Worm (Caenorhabditis elegans) whole organism, midembryonic: ENCODE measurements around the gene C16C8.19.

Source experiments
- T22C8.4 ChIP-seq: fragments of 200-800 bp; sonication (Bioruptor generic); IDR thresholded peaks from 2 replicates; pipeline ENCODE4 v1.3.6; 2022; ENCODE audit warnings: missing genetic modification characterization, missing compliant biosample characterization
- cog-1 ChIP-seq: sonication (generic microtip); optimal IDR thresholded peaks from 2 replicates; lab custom pipeline; 2016; ENCODE audit warnings: missing genetic modification characterization, missing compliant biosample characterization
- flt-1 ChIP-seq: fragments of 200-800 bp; sonication (Bioruptor generic); IDR thresholded peaks from 2 replicates; pipeline ENCODE4 v1.3.6; 2022; ENCODE audit warnings: missing genetic modification characterization, missing compliant biosample characterization
- klf-2 ChIP-seq: fragments of 200-800 bp; sonication (Bioruptor generic); conservative IDR thresholded peaks from 2 replicates; pipeline ENCODE4 v1.3.6; 2022; ENCODE audit warnings: missing genetic modification reagents, missing genetic modification characterization, missing compliant biosample characterization
- med-1 ChIP-seq: sonication (generic microtip); optimal IDR thresholded peaks from 2 replicates; lab custom pipeline; 2017; ENCODE audit warnings: missing genetic modification characterization, mild to moderate bottlenecking, missing compliant biosample characterization, antibody characterized with exemption, missing genetic modification reagents; ENCODE audit not compliant: insufficient read depth
- ref-1 ChIP-seq: fragments of 200-800 bp; sonication (Bioruptor generic); conservative IDR thresholded peaks from 2 replicates; pipeline ENCODE4 v1.3.6; 2022; ENCODE audit warnings: missing genetic modification reagents, missing genetic modification characterization, missing compliant biosample characterization
- tab-1 ChIP-seq: fragments of 200-800 bp; sonication (Bioruptor generic); IDR thresholded peaks from 2 replicates; pipeline ENCODE4 v1.3.6; 2022; ENCODE audit warnings: missing genetic modification characterization, missing compliant biosample characterization
- ztf-23 ChIP-seq: fragments of 200-800 bp; sonication (Bioruptor generic); IDR thresholded peaks from 2 replicates; pipeline ENCODE4 v1.3.6; 2022; ENCODE audit warnings: missing genetic modification reagents, missing genetic modification characterization, missing compliant biosample characterization
- ztf-29 ChIP-seq: fragments of 200-800 bp; sonication (Bioruptor generic); IDR thresholded peaks from 2 replicates; pipeline ENCODE4 v1.3.6; 2022; ENCODE audit warnings: missing genetic modification reagents, missing genetic modification characterization, missing compliant biosample characterization

The C16C8.19 gene

ce11 chrII:3438280-3438679 lies 20.0 kb upstream of the C16C8.19 start:
- TF ChIP-seq ztf-23 (GFP tag; lab: Robert Waterston, UW) (no peak), med-1 (GFP tag; lab: Kevin White, UChicago) (no peak)

DNA sequence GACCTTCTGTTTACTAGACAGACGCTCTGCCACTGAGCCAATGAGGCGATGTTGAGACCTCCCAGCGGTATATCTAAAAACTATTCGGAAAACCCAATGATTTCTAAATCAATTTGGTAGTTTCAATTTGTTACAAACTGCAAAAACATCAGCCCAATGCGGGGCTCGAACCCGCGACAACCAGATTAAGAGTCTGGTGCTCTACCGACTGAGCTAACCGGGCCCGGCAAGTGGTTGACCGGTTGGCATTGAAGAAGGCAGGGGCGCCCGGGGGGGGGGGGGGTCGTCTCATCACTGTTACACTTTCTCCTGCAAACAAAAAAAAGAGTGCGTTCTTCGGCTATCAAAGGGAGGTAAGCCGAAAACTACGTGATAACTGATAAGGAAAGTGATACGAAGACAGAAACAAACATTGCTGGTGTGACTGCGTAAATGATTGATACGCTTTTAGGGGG lies 19.0 kb upstream of the C16C8.19 start:
- TF ChIP-seq cog-1 (tag; lab: Kevin White, UChicago), result peak; percentile 14
- peak; percentile 84 for TF ChIP-seq tab-1 (GFP tag; lab: Robert Waterston, UW)
- peak; percentile 46; the same call in 1 of the 2 replicates for TF ChIP-seq ref-1 (GFP tag; lab: Robert Waterston, UW)
- TF ChIP-seq ztf-29 (GFP tag; lab: Robert Waterston, UW), result 0 out of 2 replicates have a peak, but pooled peaks have one; percentile 35
- TF ChIP-seq med-1 (GFP tag; lab: Kevin White, UChicago), result no peak
- peak; percentile 62; the same call in 1 of the 2 replicates for TF ChIP-seq T22C8.4 (GFP tag; lab: Robert Waterston, UW)
- TF ChIP-seq ztf-23 (GFP tag; lab: Robert Waterston, UW), result peak; percentile 72
- TF ChIP-seq flt-1 (GFP tag; lab: Robert Waterston, UW), result peak; percentile 85
- TF ChIP-seq klf-2 (GFP tag; lab: Robert Waterston, UW), result no peak

- no peak for TF ChIP-seq flt-1 (GFP tag; lab: Robert Waterston, UW)
- no peak for TF ChIP-seq med-1 (GFP tag; lab: Kevin White, UChicago)
- no peak for TF ChIP-seq cog-1 (tag; lab: Kevin White, UChicago)
- TF ChIP-seq ref-1 (GFP tag; lab: Robert Waterston, UW), result no peak
- no peak for TF ChIP-seq T22C8.4 (GFP tag; lab: Robert Waterston, UW)
- no peak for TF ChIP-seq ztf-29 (GFP tag; lab: Robert Waterston, UW)
- TF ChIP-seq ztf-23 (GFP tag; lab: Robert Waterston, UW), result no peak
- no peak for TF ChIP-seq klf-2 (GFP tag; lab: Robert Waterston, UW)
- TF ChIP-seq tab-1 (GFP tag; lab: Robert Waterston, UW), result no peak
Measured at ce11 chrII:3439842-3440640, 18.2 kb upstream of the C16C8.19 start.

DNA sequence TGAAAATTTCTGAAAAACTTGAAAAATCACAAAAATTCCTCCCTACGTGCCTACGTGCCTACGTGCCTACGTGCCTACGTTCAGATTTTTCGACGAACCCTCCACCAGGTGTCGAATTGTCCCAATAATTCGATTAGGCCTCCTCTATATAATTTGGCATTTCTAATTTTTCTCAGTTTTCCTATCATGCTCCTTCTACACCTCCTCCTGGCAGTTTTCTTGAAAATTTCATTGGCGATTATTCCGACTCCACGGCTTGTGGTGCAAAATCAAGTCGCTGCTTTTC lies 17.7 kb upstream of the C16C8.19 start, which contains the start of gene C16C8.17:
Gene C16C8.17, plus strand, starts transcription at position 187 of the 286 bp plus-strand sequence.
- no peak for TF ChIP-seq tab-1 (GFP tag; lab: Robert Waterston, UW)
- TF ChIP-seq flt-1 (GFP tag; lab: Robert Waterston, UW), result no peak
- TF ChIP-seq ref-1 (GFP tag; lab: Robert Waterston, UW), result no peak
- no peak for TF ChIP-seq klf-2 (GFP tag; lab: Robert Waterston, UW)
- no peak for TF ChIP-seq ztf-29 (GFP tag; lab: Robert Waterston, UW)
- TF ChIP-seq med-1 (GFP tag; lab: Kevin White, UChicago), result no peak
- no peak for TF ChIP-seq T22C8.4 (GFP tag; lab: Robert Waterston, UW)
- TF ChIP-seq cog-1 (tag; lab: Kevin White, UChicago), result no peak

DNA sequence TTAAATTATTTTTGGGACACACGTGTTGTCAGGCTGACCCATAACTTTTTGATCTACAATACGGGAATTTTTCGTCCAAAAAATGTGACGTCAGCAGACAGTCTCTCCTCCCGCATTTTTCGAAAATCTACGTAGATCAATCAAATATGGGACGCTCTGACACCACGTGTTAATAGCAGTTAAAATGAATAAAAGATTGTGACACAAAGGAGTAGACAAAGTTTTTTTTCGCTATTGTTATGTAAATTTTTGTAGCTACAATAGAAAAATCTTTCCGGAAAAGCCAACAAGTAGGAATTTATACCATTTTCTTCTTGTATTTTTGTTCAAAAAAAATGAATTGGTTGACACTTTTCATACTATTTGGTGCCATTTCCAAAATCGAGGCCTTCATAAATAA lies 16.9 kb upstream of the C16C8.19 start, which contains the start of gene C16C8.27:
Gene C16C8.27, plus strand, starts transcription at position 301 of the 400 bp plus-strand sequence.
- no peak for TF ChIP-seq klf-2 (GFP tag; lab: Robert Waterston, UW)

ce11 chrII:3443154-3443553 lies 15.1 kb upstream of the C16C8.19 start, which contains the start of gene C16C8.22:
TSS of gene C16C8.22 (minus strand) at chrII:3443254.
- TF ChIP-seq ztf-23 (GFP tag; lab: Robert Waterston, UW) (no peak), med-1 (GFP tag; lab: Kevin White, UChicago) (no peak), cog-1 (tag; lab: Kevin White, UChicago) (no peak)

DNA sequence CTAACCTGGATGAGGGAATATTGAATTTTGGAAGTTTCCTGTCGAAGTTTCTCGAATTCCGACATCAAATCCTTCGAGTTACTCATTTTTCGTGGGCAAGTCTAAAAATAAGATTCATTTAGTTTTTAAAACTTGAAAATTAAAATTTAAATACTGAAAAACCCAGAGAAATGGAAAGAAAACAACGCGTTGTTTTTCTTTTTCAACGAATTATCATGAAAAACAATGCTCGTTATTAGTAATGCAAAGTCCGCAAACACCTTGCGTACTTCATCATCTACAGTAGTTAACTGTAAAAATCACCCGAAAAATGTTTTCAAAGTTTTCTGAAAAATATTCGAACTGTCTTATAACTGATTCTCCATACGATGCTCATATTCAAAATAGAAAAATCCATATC lies 14.0 kb upstream of the C16C8.19 start, which contains the start of gene C16C8.4:
Gene C16C8.4, minus strand, starts transcription at position 101 of the 400 bp plus-strand sequence.
- TF ChIP-seq flt-1 (GFP tag; lab: Robert Waterston, UW) (no peak), tab-1 (GFP tag; lab: Robert Waterston, UW) (no peak), ref-1 (GFP tag; lab: Robert Waterston, UW) (no peak), ztf-29 (GFP tag; lab: Robert Waterston, UW) (no peak), cog-1 (tag; lab: Kevin White, UChicago) (no peak), ztf-23 (GFP tag; lab: Robert Waterston, UW) (no peak)

- TF ChIP-seq med-1 (GFP tag; lab: Kevin White, UChicago), result no peak
Measured at ce11 chrII:3445285-3445806, 12.9 kb upstream of the C16C8.19 start, which contains the start of the genes C16C8.5 and C16C8.16. TSS of gene C16C8.5 (minus strand) at chrII:3445385. TSS of gene C16C8.16 (plus strand) at chrII:3445756.

DNA sequence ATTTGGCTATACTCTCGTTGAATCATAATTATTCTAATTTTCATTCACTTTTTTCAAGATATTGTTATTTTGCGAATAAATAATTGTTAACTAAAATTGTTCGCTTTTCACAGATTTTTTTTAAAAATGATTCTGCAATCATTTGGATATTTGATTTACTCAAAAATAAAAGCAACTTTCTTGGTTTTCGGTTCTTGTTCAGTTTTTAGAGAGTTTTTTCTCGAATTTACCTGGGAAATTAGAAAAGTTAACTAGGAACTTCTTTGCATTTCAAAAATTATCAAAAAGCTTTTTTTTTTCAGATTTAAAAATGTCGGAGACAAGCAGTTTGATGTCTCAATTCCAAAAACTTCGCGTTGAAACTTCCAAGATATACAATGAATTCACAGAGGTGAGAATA lies 11.6 kb upstream of the C16C8.19 start, which contains the start of the genes C16C8.20 and gldi-6:
Gene C16C8.20, plus strand, starts transcription at position 301 of the 400 bp plus-strand sequence.
Gene gldi-6, plus strand, starts transcription at position 301 of the 400 bp plus-strand sequence.
- no peak for TF ChIP-seq T22C8.4 (GFP tag; lab: Robert Waterston, UW)
- TF ChIP-seq tab-1 (GFP tag; lab: Robert Waterston, UW), result no peak
- TF ChIP-seq klf-2 (GFP tag; lab: Robert Waterston, UW), result no peak
- TF ChIP-seq cog-1 (tag; lab: Kevin White, UChicago), result no peak
- TF ChIP-seq ztf-29 (GFP tag; lab: Robert Waterston, UW), result no peak
- TF ChIP-seq flt-1 (GFP tag; lab: Robert Waterston, UW), result no peak
- TF ChIP-seq med-1 (GFP tag; lab: Kevin White, UChicago), result no peak
- no peak for TF ChIP-seq ztf-23 (GFP tag; lab: Robert Waterston, UW)
- TF ChIP-seq ref-1 (GFP tag; lab: Robert Waterston, UW), result no peak
